Fruit fly (Drosophila melanogaster) whole organism, embryonic: ENCODE measurements around the gene Art3.

ENCODE experiments used
- CG1024 ChIP-seq: fragments of 200-800 bp; sonication (Bioruptor generic); IDR thresholded peaks from 2 replicates; pipeline ENCODE4 v1.3.6; 2022; ENCODE audit warnings: missing biosample characterization, missing genetic modification characterization
- CG10267 ChIP-seq: fragments of 200-800 bp; sonication (Bioruptor generic); optimal IDR thresholded peaks from 2 replicates; lab custom pipeline; 2018; ENCODE audit warnings: missing biosample characterization, mild to moderate bottlenecking, missing genetic modification characterization, moderate library complexity
- CG10366 ChIP-seq: fragments of 200-800 bp; sonication (Bioruptor generic); IDR thresholded peaks from 2 replicates; pipeline ENCODE4 v1.3.6; 2022; ENCODE audit warnings: missing biosample characterization, missing genetic modification characterization
- CG11398 ChIP-seq: fragments of 200-800 bp; sonication (Bioruptor generic); optimal IDR thresholded peaks from 2 replicates; lab custom pipeline; 2016; ENCODE audit warnings: missing biosample characterization, missing genetic modification characterization
- CG11504 ChIP-seq: fragments of 200-800 bp; sonication (Bioruptor generic); optimal IDR thresholded peaks from 3 replicates; lab custom pipeline; 2019; ENCODE audit warnings: missing biosample characterization, mild to moderate bottlenecking, missing genetic modification characterization, moderate library complexity
- CG11696 ChIP-seq: fragments of 200-800 bp; sonication (Bioruptor generic); IDR thresholded peaks from 2 replicates; pipeline ENCODE4 v1.3.6; 2022; ENCODE audit warnings: missing biosample characterization, missing genetic modification characterization
- CG12155 ChIP-seq: fragments of 200-800 bp; sonication (Bioruptor generic); optimal IDR thresholded peaks from 3 replicates; lab custom pipeline; 2016; ENCODE audit warnings: missing biosample characterization, missing genetic modification characterization
- CG12236 ChIP-seq: fragments of 200-800 bp; sonication (Bioruptor generic); optimal IDR thresholded peaks from 2 replicates; lab custom pipeline; 2016; ENCODE audit warnings: missing biosample characterization, missing genetic modification characterization
- CG12659 ChIP-seq: fragments of 200-800 bp; sonication (Bioruptor generic); optimal IDR thresholded peaks from 3 replicates; lab custom pipeline; 2017; ENCODE audit warnings: mild to moderate bottlenecking, missing biosample characterization, missing genetic modification reagents, missing genetic modification characterization
- CG14014 ChIP-seq: fragments of 200-800 bp; sonication (Bioruptor generic); IDR thresholded peaks from 2 replicates; pipeline ENCODE4 v1.3.6; 2022; ENCODE audit warnings: missing biosample characterization, missing genetic modification characterization
- CG14667 ChIP-seq: fragments of 200-800 bp; sonication (Bioruptor generic); IDR thresholded peaks from 2 replicates; pipeline ENCODE4 v1.3.6; 2022; ENCODE audit warnings: missing biosample characterization, missing genetic modification characterization
- CG15514 ChIP-seq: fragments of 200-800 bp; sonication (Bioruptor generic); optimal IDR thresholded peaks from 3 replicates; lab custom pipeline; 2017; ENCODE audit warnings: missing biosample characterization, missing genetic modification characterization, mild to moderate bottlenecking, moderate library complexity, missing genetic modification reagents
- CG16815 ChIP-seq: fragments of 200-800 bp; sonication (Bioruptor generic); optimal IDR thresholded peaks from 3 replicates; lab custom pipeline; 2017; ENCODE audit warnings: missing biosample characterization, mild to moderate bottlenecking, missing genetic modification characterization
- CG17328 ChIP-seq: fragments of 200-800 bp; sonication (Bioruptor generic); IDR thresholded peaks from 2 replicates; pipeline ENCODE4 v1.3.6; 2022; ENCODE audit warnings: missing biosample characterization, missing genetic modification characterization
- CG17385 ChIP-seq: fragments of 200-800 bp; sonication (Bioruptor generic); optimal IDR thresholded peaks from 3 replicates; lab custom pipeline; 2018; ENCODE audit warnings: missing biosample characterization, mild to moderate bottlenecking, missing genetic modification characterization
- CG2678 ChIP-seq: fragments of 200-800 bp; sonication (Bioruptor generic); optimal IDR thresholded peaks from 3 replicates; lab custom pipeline; 2019; ENCODE audit warnings: missing biosample characterization, mild to moderate bottlenecking, missing genetic modification characterization, moderate library complexity
- CG30431 ChIP-seq: fragments of 200-800 bp; sonication (Bioruptor generic); optimal IDR thresholded peaks from 2 replicates; lab custom pipeline; 2017; ENCODE audit warnings: missing biosample characterization, missing genetic modification characterization
- CG6175 ChIP-seq: fragments of 200-800 bp; sonication (Bioruptor generic); IDR thresholded peaks from 3 replicates; pipeline ENCODE4 v1.3.6; 2022; ENCODE audit warnings: missing biosample characterization, missing genetic modification characterization
- CG6689 ChIP-seq: fragments of 200-800 bp; sonication (Bioruptor generic); IDR thresholded peaks from 2 replicates; pipeline ENCODE4 v1.3.6; 2022; ENCODE audit warnings: missing biosample characterization, missing genetic modification characterization
- CG7786 ChIP-seq: fragments of 200-800 bp; sonication (Bioruptor generic); optimal IDR thresholded peaks from 2 replicates; lab custom pipeline; 2016; ENCODE audit warnings: missing biosample characterization, missing genetic modification characterization
- CG8281 ChIP-seq: fragments of 200-800 bp; sonication (Bioruptor generic); optimal IDR thresholded peaks from 2 replicates; lab custom pipeline; 2018; ENCODE audit warnings: missing biosample characterization, mild to moderate bottlenecking, missing genetic modification characterization, moderate library complexity
- CG8388 ChIP-seq: fragments of 200-800 bp; sonication (Bioruptor generic); optimal IDR thresholded peaks from 2 replicates; lab custom pipeline; 2019; ENCODE audit warnings: missing biosample characterization, mild to moderate bottlenecking, missing genetic modification characterization, moderate library complexity
- Doc3 ChIP-seq: fragments of 200-800 bp; sonication (Bioruptor generic); IDR thresholded peaks from 3 replicates; pipeline ENCODE4 v1.3.6; 2022; ENCODE audit warnings: missing biosample characterization, missing genetic modification characterization; ENCODE audit not compliant: partially characterized antibody
- E2f1 ChIP-seq: fragments of 200-800 bp; sonication (Bioruptor generic); IDR thresholded peaks from 2 replicates; pipeline ENCODE4 v1.3.6; 2022; ENCODE audit warnings: missing biosample characterization, missing genetic modification characterization
- Ets65A ChIP-seq: fragments of 200-800 bp; sonication (Bioruptor generic); peaks from one replicate; lab custom pipeline; 2016; ENCODE audit warnings: missing biosample characterization, missing genetic modification characterization
- MESR4 ChIP-seq: fragments of 200-800 bp; sonication (Bioruptor generic); optimal IDR thresholded peaks from 2 replicates; lab custom pipeline; 2018; ENCODE audit warnings: missing biosample characterization, mild to moderate bottlenecking, missing genetic modification characterization, moderate library complexity
- Mad ChIP-seq: fragments of 200-800 bp; sonication (Bioruptor generic); optimal IDR thresholded peaks from 2 replicates; lab custom pipeline; 2016; ENCODE audit warnings: missing biosample characterization, missing genetic modification characterization
- Optix ChIP-seq: fragments of 200-800 bp; sonication (Bioruptor generic); IDR thresholded peaks from 3 replicates; pipeline ENCODE4 v1.3.6; 2022; ENCODE audit warnings: missing biosample characterization, missing genetic modification characterization
- Pdp1 ChIP-seq, 2 experiments: fragments of 200-800 bp; sonication (Bioruptor generic); optimal IDR thresholded peaks; 3 replicates each; lab custom pipeline; 2016; ENCODE audit warnings: missing biosample characterization in 2 of 2, missing genetic modification characterization in 2 of 2, mild to moderate bottlenecking in 1 of 2, moderate library complexity in 1 of 2
- Sin3A ChIP-seq: fragments of >200 bp; optimal IDR thresholded peaks from 2 replicates; lab custom pipeline; 2018
- Sox100B ChIP-seq: fragments of 200-800 bp; sonication (Bioruptor generic); optimal IDR thresholded peaks from 3 replicates; lab custom pipeline; 2018; ENCODE audit warnings: missing biosample characterization, mild to moderate bottlenecking, missing genetic modification characterization
- btn ChIP-seq: fragments of 200-800 bp; sonication (Bioruptor generic); optimal IDR thresholded peaks from 2 replicates; lab custom pipeline; 2016; ENCODE audit warnings: missing biosample characterization, missing genetic modification characterization
- cad ChIP-seq: fragments of >200 bp; optimal IDR thresholded peaks from 2 replicates; lab custom pipeline; 2017; ENCODE audit warnings: missing biosample characterization, missing genetic modification characterization
- croc ChIP-seq: fragments of 200-800 bp; sonication (Bioruptor generic); conservative IDR thresholded peaks from 3 replicates; pipeline ENCODE4 v1.3.6; 2022; ENCODE audit warnings: missing biosample characterization, missing genetic modification characterization
- dimm ChIP-seq: fragments of 200-800 bp; sonication (Bioruptor generic); IDR thresholded peaks from 2 replicates; pipeline ENCODE4 v1.3.6; 2022; ENCODE audit warnings: missing biosample characterization, missing genetic modification characterization
- ewg ChIP-seq: fragments of 200-800 bp; sonication (Bioruptor generic); optimal IDR thresholded peaks from 3 replicates; lab custom pipeline; 2017; ENCODE audit warnings: mild to moderate bottlenecking, missing biosample characterization, missing genetic modification reagents, missing genetic modification characterization
- fd102C ChIP-seq: fragments of 200-800 bp; sonication (Bioruptor generic); optimal IDR thresholded peaks from 2 replicates; lab custom pipeline; 2018; ENCODE audit warnings: missing biosample characterization, mild to moderate bottlenecking, missing genetic modification characterization, moderate library complexity
- fd64A ChIP-seq: fragments of 200-800 bp; sonication (Bioruptor generic); optimal IDR thresholded peaks from 3 replicates; lab custom pipeline; 2018; ENCODE audit warnings: missing biosample characterization, mild to moderate bottlenecking, missing genetic modification characterization
- gcm ChIP-seq: fragments of 200-800 bp; sonication (Bioruptor generic); optimal IDR thresholded peaks from 2 replicates; lab custom pipeline; 2019; ENCODE audit warnings: missing biosample characterization, mild to moderate bottlenecking, missing genetic modification characterization, moderate library complexity
- her ChIP-seq: fragments of 200-800 bp; sonication (Bioruptor generic); optimal IDR thresholded peaks from 2 replicates; lab custom pipeline; 2016; ENCODE audit warnings: missing biosample characterization, missing genetic modification characterization
- ind ChIP-seq: fragments of 200-800 bp; sonication (Bioruptor generic); optimal IDR thresholded peaks from 3 replicates; lab custom pipeline; 2016; ENCODE audit warnings: missing biosample characterization, missing genetic modification characterization
- kah ChIP-seq: fragments of 200-800 bp; sonication (Bioruptor generic); optimal IDR thresholded peaks from 2 replicates; lab custom pipeline; 2018; ENCODE audit warnings: missing biosample characterization, mild to moderate bottlenecking, missing genetic modification characterization
- mam ChIP-seq: fragments of 200-800 bp; sonication (Bioruptor generic); optimal IDR thresholded peaks from 3 replicates; lab custom pipeline; 2016; ENCODE audit warnings: missing biosample characterization, missing genetic modification characterization
- nom ChIP-seq: fragments of 200-800 bp; sonication (Bioruptor generic); optimal IDR thresholded peaks from 2 replicates; lab custom pipeline; 2017; ENCODE audit warnings: missing biosample characterization, missing genetic modification characterization, mild to moderate bottlenecking, moderate library complexity, missing genetic modification reagents
- odd ChIP-seq: fragments of 200-800 bp; sonication (Bioruptor generic); optimal IDR thresholded peaks from 2 replicates; lab custom pipeline; 2017; ENCODE audit warnings: missing biosample characterization, mild to moderate bottlenecking, missing genetic modification characterization
- pros ChIP-seq: fragments of 200-800 bp; sonication (Bioruptor generic); optimal IDR thresholded peaks from 3 replicates; lab custom pipeline; 2019; ENCODE audit warnings: missing biosample characterization, mild to moderate bottlenecking, missing genetic modification characterization, moderate library complexity
- sr ChIP-seq: fragments of 200-800 bp; sonication (Bioruptor generic); IDR thresholded peaks from 3 replicates; pipeline ENCODE4 v1.3.6; 2022; ENCODE audit warnings: missing biosample characterization, missing genetic modification characterization
- tx ChIP-seq: fragments of 200-800 bp; sonication (Bioruptor generic); optimal IDR thresholded peaks from 2 replicates; lab custom pipeline; 2016; ENCODE audit warnings: missing biosample characterization, missing genetic modification characterization
- wdn ChIP-seq: fragments of 200-800 bp; sonication (Bioruptor generic); IDR thresholded peaks from 2 replicates; pipeline ENCODE4 v1.3.6; 2022; ENCODE audit warnings: missing biosample characterization, missing genetic modification characterization

The Art3 gene

DNA sequence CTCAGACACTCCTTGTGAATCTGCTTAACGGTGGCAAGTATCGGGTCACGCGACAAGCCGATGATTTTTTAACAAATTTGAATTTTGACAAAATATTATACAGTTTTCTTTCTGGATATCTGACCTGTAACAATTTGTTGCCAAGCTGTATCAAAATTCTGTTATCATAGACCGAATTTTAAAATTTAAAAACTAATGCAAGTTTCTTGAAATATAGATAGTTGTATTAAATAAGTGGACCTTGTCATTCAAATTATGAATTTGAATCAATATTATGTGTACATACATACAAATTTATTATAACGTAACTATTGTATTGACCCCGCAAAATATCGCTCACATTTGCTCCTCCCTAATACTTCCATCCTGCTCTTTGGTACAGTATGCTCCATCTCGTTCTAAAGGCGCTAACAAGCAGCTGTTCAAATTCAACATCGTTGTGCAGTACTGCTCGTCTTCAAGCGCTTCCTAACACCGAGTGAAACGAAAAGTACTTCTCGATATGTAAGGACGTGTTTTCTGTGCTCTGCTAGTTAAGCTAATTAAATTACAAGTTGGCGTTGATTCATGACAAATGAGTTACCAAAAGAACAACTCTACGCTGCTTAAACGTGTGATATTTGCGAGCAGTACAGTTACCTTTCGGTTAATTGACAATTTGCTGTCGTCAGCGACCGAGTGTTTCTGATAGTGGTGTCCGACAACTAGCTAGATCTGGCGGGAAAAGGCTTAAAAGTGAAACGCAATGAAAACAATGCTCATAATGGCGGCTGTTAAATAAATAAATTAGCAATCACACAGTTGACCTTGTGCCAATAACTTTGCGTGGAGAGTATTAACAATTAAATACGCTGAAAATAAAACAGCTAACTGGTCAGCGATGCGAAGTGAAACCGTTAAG lies 32.8 kb downstream of the Art3 start, which contains the start of the genes Kpc1 and CG42542 (continued):
- TF ChIP-seq CG17385 (GFP tag; lab: Kevin White, UChicago): peak; percentile 23
- no peak for TF ChIP-seq CG1024 (GFP tag; lab: Robert Waterston, UW)
- no peak for TF ChIP-seq dimm (GFP tag; lab: Robert Waterston, UW)
- TF ChIP-seq wdn (GFP tag; lab: Robert Waterston, UW): peak; percentile 56
- TF ChIP-seq MESR4 (GFP tag; lab: Kevin White, UChicago): peak; percentile 84
- peak; percentile 61 for TF ChIP-seq CG10366 (GFP tag; lab: Robert Waterston, UW)
- TF ChIP-seq CG16815 (GFP tag; lab: Kevin White, UChicago): peak; percentile 77
- peak; percentile 33; the same call in 2 of the 3 replicates for TF ChIP-seq croc
- TF ChIP-seq CG17328: peak; percentile 19; the same call in 1 of the 2 replicates
- 0 out of 2 replicates have a peak, but pooled peaks have one; percentile 30 for TF ChIP-seq CG11696 (GFP tag; lab: Robert Waterston, UW)
- no peak for TF ChIP-seq odd (GFP tag; lab: Kevin White, UChicago)
- TF ChIP-seq CG8281 (tag; lab: Kevin White, UChicago): no peak
- peak; percentile 60 for TF ChIP-seq tx (GFP tag; lab: Kevin White, UChicago)
- TF ChIP-seq CG10267: peak; percentile 94
- TF ChIP-seq nom (GFP tag; lab: Kevin White, UChicago): no peak
- TF ChIP-seq Optix: peak; percentile 57; the same call in 1 of the 3 replicates
- TF ChIP-seq sr (GFP tag; lab: Robert Waterston, UW): peak; percentile 48; the same call in 1 of the 3 replicates
- TF ChIP-seq CG6689 (GFP tag; lab: Robert Waterston, UW): peak; percentile 59
- TF ChIP-seq Mad: peak; percentile 66
- TF ChIP-seq pros (GFP tag; lab: Kevin White, UChicago): no peak
- TF ChIP-seq CG11398 (GFP tag; lab: Kevin White, UChicago): no peak
- peak; percentile 96 for TF ChIP-seq Ets65A
- TF ChIP-seq kah (GFP tag; lab: Kevin White, UChicago): no peak
- TF ChIP-seq CG14014 (GFP tag; lab: Robert Waterston, UW): peak; percentile 53; the same call in 1 of the 2 replicates
- no peak for TF ChIP-seq fd102C (GFP tag; lab: Kevin White, UChicago)
- TF ChIP-seq ewg (GFP tag; lab: Kevin White, UChicago): peak; percentile 23
- peak; percentile 89 for TF ChIP-seq Sin3A (lab: Kevin White, UChicago)
- TF ChIP-seq CG11504 (tag; lab: Kevin White, UChicago): no peak
- peak; percentile 3 for TF ChIP-seq CG2678 (tag; lab: Kevin White, UChicago)
- TF ChIP-seq Pdp1 (GFP tag; optimal IDR thresholded peaks at IDR 0.05; lab: Kevin White, UChicago): peak; percentile 76 to 83
- no peak for TF ChIP-seq E2f1 (GFP tag; lab: Robert Waterston, UW)
- no peak for TF ChIP-seq Sox100B (GFP tag; lab: Kevin White, UChicago)
- peak; percentile 63; the same call in 1 of the 3 replicates for TF ChIP-seq CG6175
- TF ChIP-seq fd64A (GFP tag; lab: Kevin White, UChicago): no peak
- 0 out of 2 replicates have a peak, but pooled peaks have one; percentile 30 for TF ChIP-seq CG14667 (GFP tag; lab: Robert Waterston, UW)
- TF ChIP-seq mam (GFP tag; lab: Kevin White, UChicago): peak; percentile 71
- no peak for TF ChIP-seq gcm
- TF ChIP-seq CG15514 (GFP tag; lab: Kevin White, UChicago): peak; percentile 81
- peak; percentile 47 for TF ChIP-seq CG30431 (GFP tag; lab: Kevin White, UChicago)
- TF ChIP-seq CG12659 (GFP tag; lab: Kevin White, UChicago): peak; percentile 80
- peak; percentile 76 for TF ChIP-seq ind (GFP tag; lab: Kevin White, UChicago)
- peak; percentile 81 for TF ChIP-seq CG7786
- peak; percentile 92 for TF ChIP-seq Doc3 (GFP tag; lab: Robert Waterston, UW)
- TF ChIP-seq CG12155 (GFP tag; lab: Kevin White, UChicago): peak; percentile 74
- no peak for TF ChIP-seq cad (GFP tag; lab: Kevin White, UChicago)
- peak; percentile 49 for TF ChIP-seq CG8388 (GFP tag; lab: Kevin White, UChicago)
- TF ChIP-seq her (GFP tag; lab: Kevin White, UChicago): peak; percentile 76
- peak; percentile 33 for TF ChIP-seq CG12236 (GFP tag; lab: Kevin White, UChicago)
- TF ChIP-seq btn: peak; percentile 16
